Fruit fly (Drosophila melanogaster): ENCODE data around the gene CG9168.

dm6 chr3L:1450940-1451339 lies 40.1 kb downstream of the CG9168 start:
- TF ChIP-seq N (GFP tag; optimal IDR thresholded peaks at IDR 0.05) (no peak), sv (GFP tag; optimal IDR thresholded peaks at IDR 0.05) (no peak), usp (GFP tag; optimal IDR thresholded peaks at IDR 0.05) (no peak), pan (optimal IDR thresholded peaks at IDR 0.05) (no peak), br (GFP tag; optimal IDR thresholded peaks at IDR 0.05) (peak; percentile 3), Myc (optimal IDR thresholded peaks at IDR 0.05) (no peak), dsf (GFP tag; optimal IDR thresholded peaks at IDR 0.05; ENCODE audit: borderline replicate concordance) (no peak), CrebA (GFP tag; optimal IDR thresholded peaks at IDR 0.05; ENCODE audit: borderline replicate concordance) (no peak), jim (GFP tag; optimal IDR thresholded peaks at IDR 0.05) (no peak), brk (GFP tag; optimal IDR thresholded peaks at IDR 0.05) (no peak), dl (GFP tag; optimal IDR thresholded peaks at IDR 0.05; ENCODE audit: insufficient read depth in 1 of 2, partially characterized antibody in 2 of 2) (no peak), psq (GFP tag; optimal IDR thresholded peaks at IDR 0.05) (no peak), fru (GFP tag; optimal IDR thresholded peaks at IDR 0.05) (peak; percentile 11), Mio (GFP tag; optimal IDR thresholded peaks at IDR 0.05) (no peak)
